Fruit fly (Drosophila melanogaster) whole organism, embryonic: ENCODE data around the gene CG6443.
A peak's percentile ranks its signal among the peaks of the same experiment; 100 is the strongest.

Experiments
- Aef1 ChIP-seq: fragments of 200-800 bp; sonication (Bioruptor generic); IDR thresholded peaks from 3 replicates; pipeline ENCODE4 v1.3.6; 2022; ENCODE audit warnings: missing biosample characterization, missing genetic modification characterization
- Awh ChIP-seq: fragments of 200-800 bp; sonication (Bioruptor generic); IDR thresholded peaks from 2 replicates; pipeline ENCODE4, ENCODE4 v1.3.6; 2022; ENCODE audit warnings: missing biosample characterization, missing genetic modification characterization
- CG11504 ChIP-seq: fragments of 200-800 bp; sonication (Bioruptor generic); optimal IDR thresholded peaks from 3 replicates; lab custom pipeline; 2019; ENCODE audit warnings: missing biosample characterization, mild to moderate bottlenecking, missing genetic modification characterization, moderate library complexity
- CG13287 ChIP-seq: fragments of 200-800 bp; sonication (Bioruptor generic); IDR thresholded peaks from 2 replicates; pipeline ENCODE4 v1.3.6; 2022; ENCODE audit warnings: missing biosample characterization, missing genetic modification characterization; ENCODE audit not compliant: partially characterized antibody
- CG16779 ChIP-seq: fragments of 200-800 bp; sonication (Bioruptor generic); IDR thresholded peaks from 2 replicates; pipeline ENCODE4 v1.3.6; 2022; ENCODE audit warnings: missing biosample characterization, missing genetic modification characterization
- CG3281 ChIP-seq: fragments of 200-800 bp; sonication (Bioruptor generic); optimal IDR thresholded peaks from 3 replicates; lab custom pipeline; 2017; ENCODE audit warnings: missing biosample characterization, mild to moderate bottlenecking, missing genetic modification characterization
- CG33213 ChIP-seq: fragments of 200-800 bp; sonication (Bioruptor generic); optimal IDR thresholded peaks from 3 replicates; lab custom pipeline; 2016; ENCODE audit warnings: missing biosample characterization, missing genetic modification characterization
- CG3995 ChIP-seq: fragments of 200-800 bp; sonication (Bioruptor generic); optimal IDR thresholded peaks from 3 replicates; lab custom pipeline; 2016; ENCODE audit warnings: missing biosample characterization, missing genetic modification characterization
- CG6765 ChIP-seq: fragments of 200-800 bp; sonication (Bioruptor generic); optimal IDR thresholded peaks from 3 replicates; lab custom pipeline; 2017; ENCODE audit warnings: missing biosample characterization, mild to moderate bottlenecking, missing genetic modification characterization
- CTCF ChIP-seq: fragments of 200-800 bp; sonication (Bioruptor generic); optimal IDR thresholded peaks from 2 replicates; lab custom pipeline; 2017; ENCODE audit warnings: missing biosample characterization, mild to moderate bottlenecking, missing genetic modification characterization, moderate library complexity
- Drgx ChIP-seq: fragments of 200-800 bp; sonication (Bioruptor generic); IDR thresholded peaks from 2 replicates; pipeline ENCODE4 v1.3.6; 2022; ENCODE audit warnings: missing biosample characterization, missing genetic modification characterization
- Hand ChIP-seq: fragments of 200-800 bp; sonication (Bioruptor generic); optimal IDR thresholded peaks from 2 replicates; lab custom pipeline; 2017; ENCODE audit warnings: mild to moderate bottlenecking, missing biosample characterization, missing genetic modification reagents, missing genetic modification characterization
- HmgZ ChIP-seq: fragments of 200-800 bp; sonication (Bioruptor generic); optimal IDR thresholded peaks from 2 replicates; lab custom pipeline; 2018; ENCODE audit warnings: missing biosample characterization, mild to moderate bottlenecking, missing genetic modification characterization
- Med ChIP-seq: fragments of 200-800 bp; sonication (Bioruptor generic); peaks from one replicate; lab custom pipeline; 2016; ENCODE audit warnings: missing biosample characterization, missing genetic modification characterization, mild to moderate bottlenecking, inconsistent platforms, moderate library complexity
- Myb ChIP-seq: fragments of 200-800 bp; sonication (Bioruptor generic); optimal IDR thresholded peaks from 2 replicates; lab custom pipeline; 2016; ENCODE audit warnings: missing biosample characterization, missing genetic modification characterization
- NC2α ChIP-seq: fragments of 200-800 bp; sonication (Bioruptor generic); optimal IDR thresholded peaks from 2 replicates; lab custom pipeline; 2016; ENCODE audit warnings: missing biosample characterization, missing genetic modification characterization
- Rfx ChIP-seq: fragments of 200-800 bp; sonication (Bioruptor generic); IDR thresholded peaks from 2 replicates; pipeline ENCODE4 v1.3.6; 2022; ENCODE audit warnings: missing biosample characterization, missing genetic modification characterization
- Sry-δ ChIP-seq: fragments of 200-800 bp; sonication (Bioruptor generic); optimal IDR thresholded peaks from 2 replicates; lab custom pipeline; 2016; ENCODE audit warnings: missing biosample characterization, missing genetic modification characterization
- Usf ChIP-seq: fragments of 200-800 bp; sonication (Bioruptor generic); optimal IDR thresholded peaks from 2 replicates; lab custom pipeline; 2017; ENCODE audit warnings: missing genotype, missing biosample characterization, missing genetic modification characterization
- ci ChIP-seq: fragments of 200-800 bp; sonication (Bioruptor generic); IDR thresholded peaks from 3 replicates; pipeline ENCODE4 v1.3.6; 2022; ENCODE audit warnings: missing biosample characterization, missing genetic modification characterization
- crol ChIP-seq: fragments of 200-800 bp; sonication (Bioruptor generic); IDR thresholded peaks from 2 replicates; pipeline ENCODE4 v1.3.6; 2022; ENCODE audit warnings: missing biosample characterization, missing genetic modification characterization
- danr ChIP-seq: fragments of 200-800 bp; sonication (Bioruptor generic); IDR thresholded peaks from 2 replicates; pipeline ENCODE4 v1.3.6; 2022; ENCODE audit warnings: missing biosample characterization, missing genetic modification characterization
- dm ChIP-seq: fragments of 200-800 bp; sonication (Bioruptor generic); optimal IDR thresholded peaks from 3 replicates; lab custom pipeline; 2016; ENCODE audit warnings: missing biosample characterization, missing genetic modification characterization
- gt ChIP-seq: fragments of 200-800 bp; sonication (Bioruptor generic); IDR thresholded peaks from 2 replicates; pipeline ENCODE4 v1.3.6; 2022; ENCODE audit warnings: missing biosample characterization, missing genetic modification characterization
- hb ChIP-seq: fragments of 200-800 bp; sonication (Bioruptor generic); IDR thresholded peaks from 3 replicates; pipeline ENCODE4 v1.3.6; 2022; ENCODE audit warnings: missing biosample characterization, missing genetic modification characterization; ENCODE audit not compliant: partially characterized antibody
- pum ChIP-seq: fragments of 200-800 bp; sonication (Bioruptor generic); optimal IDR thresholded peaks from 2 replicates; lab custom pipeline; 2016; ENCODE audit warnings: missing biosample characterization, missing genetic modification characterization
- schlank ChIP-seq: fragments of 200-800 bp; sonication (Bioruptor generic); optimal IDR thresholded peaks from 2 replicates; lab custom pipeline; 2018; ENCODE audit warnings: missing biosample characterization, mild to moderate bottlenecking, missing genetic modification characterization
- scrt ChIP-seq: fragments of 200-800 bp; sonication (Bioruptor generic); optimal IDR thresholded peaks from 2 replicates; lab custom pipeline; 2018; ENCODE audit warnings: missing biosample characterization, mild to moderate bottlenecking, missing genetic modification characterization, moderate library complexity
- sens-2 ChIP-seq: fragments of 200-800 bp; sonication (Bioruptor generic); IDR thresholded peaks from 2 replicates; pipeline ENCODE4 v1.3.6; 2022; ENCODE audit warnings: missing biosample characterization, missing genetic modification characterization
- shn ChIP-seq: fragments of 200-800 bp; sonication (Bioruptor generic); optimal IDR thresholded peaks from 3 replicates; lab custom pipeline; 2016; ENCODE audit warnings: missing biosample characterization, missing genetic modification characterization
- sob ChIP-seq: fragments of 200-800 bp; sonication (Bioruptor generic); IDR thresholded peaks from 2 replicates; pipeline ENCODE4 v1.3.6; 2022; ENCODE audit warnings: missing biosample characterization, missing genetic modification characterization
- trh ChIP-seq: fragments of 200-800 bp; sonication (Bioruptor generic); optimal IDR thresholded peaks from 2 replicates; lab custom pipeline; 2016; ENCODE audit warnings: missing biosample characterization, missing genetic modification characterization
- ttk ChIP-seq: fragments of 200-800 bp; sonication (Bioruptor generic); IDR thresholded peaks from 2 replicates; pipeline ENCODE4 v2.1.2; 2022; ENCODE audit warnings: missing biosample characterization, missing genetic modification characterization
- tx ChIP-seq: fragments of 200-800 bp; sonication (Bioruptor generic); optimal IDR thresholded peaks from 2 replicates; lab custom pipeline; 2016; ENCODE audit warnings: missing biosample characterization, missing genetic modification characterization
- usp ChIP-seq: fragments of >200 bp; optimal IDR thresholded peaks from 2 replicates; lab custom pipeline; 2017; ENCODE audit warnings: missing biosample characterization, missing genetic modification characterization

Gene CG6443

dm6 chr2L:10769708-10770107 lies 40.9 kb downstream of the CG6443 start, which contains the start of gene CG6724 (continued):
- TF ChIP-seq Usf (GFP tag; lab: Kevin White, UChicago) (no peak), pum (no peak), trh (GFP tag; lab: Kevin White, UChicago) (no peak), Drgx (no peak), sens-2 (GFP tag; lab: Robert Waterston, UW) (no peak), Sry-δ (peak; percentile 80), crol (peak; percentile 51; the same call in 1 of the 2 replicates), Hand (GFP tag; lab: Kevin White, UChicago) (no peak), CG33213 (no peak), HmgZ (tag; lab: Kevin White, UChicago) (peak; percentile 53), NC2α (GFP tag; lab: Kevin White, UChicago) (no peak), hb (GFP tag; lab: Robert Waterston, UW) (no peak; the same call in 2 of the 3 replicates)

- no peak for TF ChIP-seq schlank (tag; lab: Kevin White, UChicago)
- TF ChIP-seq usp = no peak
- TF ChIP-seq CG3281 (GFP tag; lab: Kevin White, UChicago) = no peak
- no peak for TF ChIP-seq shn (GFP tag; lab: Kevin White, UChicago)
- no peak for TF ChIP-seq tx (GFP tag; lab: Kevin White, UChicago)
- no peak for TF ChIP-seq dm (GFP tag; lab: Kevin White, UChicago)
- TF ChIP-seq Aef1 (GFP tag; lab: Robert Waterston, UW) = no peak
- TF ChIP-seq CG6765 = no peak
- TF ChIP-seq gt (GFP tag; lab: Robert Waterston, UW) = no peak
- TF ChIP-seq sob = no peak
- no peak for TF ChIP-seq CG3995 (GFP tag; lab: Kevin White, UChicago)
- no peak for TF ChIP-seq Myb (GFP tag; lab: Kevin White, UChicago)
These were observed 41.8 kb downstream of the CG6443 start, which contains the start of gene CG17127 for dm6 chr2L:10770568-10770967. CG17127 (plus strand) TSS chr2L:10770868.

- TF ChIP-seq ttk (no peak), danr (GFP tag; lab: Robert Waterston, UW) (no peak), CG11504 (tag; lab: Kevin White, UChicago) (peak; percentile 98), CG13287 (peak; percentile 30; the same call in 1 of the 2 replicates), ci (0 out of 3 replicates have a peak, but pooled peaks have one; percentile 17), scrt (peak; percentile 80), trh (GFP tag; lab: Kevin White, UChicago) (no peak), Rfx (GFP tag; lab: Robert Waterston, UW) (peak; percentile 44; the same call in 1 of the 2 replicates), CG16779 (0 out of 2 replicates have a peak, but pooled peaks have one; percentile 12), CTCF (GFP tag; lab: Kevin White, UChicago) (peak; percentile 42), Awh (GFP tag; lab: Robert Waterston, UW) (no peak), crol (peak; percentile 66), Med (peak; percentile 72)
These were observed 45.3 kb downstream of the CG6443 start for dm6 chr2L:10774041-10774440.
